Worm (Caenorhabditis elegans) whole organism, L4 larva: ENCODE results near the gene T20B5.2.

Experiments
- arid-1 ChIP-seq: fragments of 200-800 bp; sonication (Bioruptor generic); conservative IDR thresholded peaks from 2 replicates; pipeline ENCODE4 v1.3.6; 2022; ENCODE audit warnings: missing genetic modification reagents, missing genetic modification characterization, missing compliant biosample characterization
- ceh-82 ChIP-seq: sonication (generic microtip); optimal IDR thresholded peaks from 2 replicates; lab custom pipeline; 2017; ENCODE audit warnings: missing biosample characterization, missing genetic modification characterization
- ces-1 ChIP-seq: fragments of 150-350 bp; sonication (generic microtip); optimal IDR thresholded peaks from 4 replicates; lab custom pipeline; 2014; ENCODE audit warnings: missing biosample characterization, missing genetic modification reagents, missing genetic modification characterization
- dpl-1 ChIP-seq: fragments of 150-350 bp; optimal IDR thresholded peaks from 2 replicates; lab custom pipeline; 2014; ENCODE audit warnings: missing biosample characterization, missing genetic modification reagents, missing genetic modification characterization
- jun-1 ChIP-seq: fragments of 150-350 bp; optimal IDR thresholded peaks from 2 replicates; lab custom pipeline; 2014; ENCODE audit warnings: missing biosample characterization, missing genetic modification reagents, missing genetic modification characterization
- lin-39 ChIP-seq: fragments of 150-350 bp; optimal IDR thresholded peaks from 2 replicates; lab custom pipeline; 2014; ENCODE audit warnings: missing biosample characterization, missing genetic modification reagents, missing genetic modification characterization
- madf-9 ChIP-seq: fragments of 200-800 bp; sonication (Bioruptor generic); conservative IDR thresholded peaks from 2 replicates; pipeline ENCODE4 v1.3.6; 2022; ENCODE audit warnings: missing genetic modification reagents, missing genetic modification characterization, missing compliant biosample characterization
- mxl-2 ChIP-seq: fragments of 200-800 bp; sonication (Bioruptor generic); conservative IDR thresholded peaks from 2 replicates; pipeline ENCODE4 v1.3.6; 2022; ENCODE audit warnings: missing genetic modification reagents, missing genetic modification characterization, missing compliant biosample characterization
- nhr-237 ChIP-seq: sonication (generic microtip); optimal IDR thresholded peaks from 2 replicates; lab custom pipeline; 2017; ENCODE audit warnings: missing biosample characterization, missing genetic modification characterization
- nhr-41 ChIP-seq: fragments of 200-800 bp; sonication (Bioruptor generic); IDR thresholded peaks from 2 replicates; pipeline ENCODE4 v1.3.6; 2022; ENCODE audit warnings: missing genetic modification reagents, missing genetic modification characterization, missing compliant biosample characterization
- spr-1 ChIP-seq: sonication (generic microtip); optimal IDR thresholded peaks from 2 replicates; lab custom pipeline; 2016; ENCODE audit warnings: mild to moderate bottlenecking, missing genetic modification characterization, missing compliant biosample characterization
- zfp-2 ChIP-seq: sonication (generic microtip); optimal IDR thresholded peaks from 2 replicates; lab custom pipeline; 2016; ENCODE audit warnings: mild to moderate bottlenecking, missing genetic modification characterization, missing compliant biosample characterization
- zfp-3 ChIP-seq: fragments of 200-800 bp; sonication (Bioruptor generic); conservative IDR thresholded peaks from 2 replicates; pipeline ENCODE4 v1.3.6; 2022; ENCODE audit warnings: missing genetic modification reagents, missing genetic modification characterization, missing compliant biosample characterization
- zip-2 ChIP-seq: fragments of 150-350 bp; optimal IDR thresholded peaks from 2 replicates; lab custom pipeline; 2014; ENCODE audit warnings: missing biosample characterization, missing genetic modification characterization

- TF ChIP-seq spr-1 (no peak), nhr-41 (GFP tag; lab: Robert Waterston, UW) (no peak), arid-1 (GFP tag; lab: Robert Waterston, UW) (no peak), ceh-82 (tag; lab: Kevin White, UChicago) (no peak), dpl-1 (GFP tag; lab: Kevin White, UChicago) (no peak), zfp-2 (tag; lab: Kevin White, UChicago) (no peak), nhr-237 (tag; lab: Kevin White, UChicago) (no peak), madf-9 (GFP tag; lab: Robert Waterston, UW) (no peak), mxl-2 (GFP tag; lab: Robert Waterston, UW) (no peak), lin-39 (tag; lab: Kevin White, UChicago) (no peak), jun-1 (tag; lab: Kevin White, UChicago) (no peak), zip-2 (tag; lab: Kevin White, UChicago) (no peak), ces-1 (GFP tag; lab: Kevin White, UChicago) (no peak), zfp-3 (GFP tag; lab: Robert Waterston, UW) (no peak)
These were observed 32.1 kb upstream of the T20B5.2 start, which contains the start of gene B0416.2 for ce11 chrX:9298846-9299245.
